Fruit fly (Drosophila melanogaster): ENCODE results near the gene CG1146.

The CG1146 gene

DNA sequence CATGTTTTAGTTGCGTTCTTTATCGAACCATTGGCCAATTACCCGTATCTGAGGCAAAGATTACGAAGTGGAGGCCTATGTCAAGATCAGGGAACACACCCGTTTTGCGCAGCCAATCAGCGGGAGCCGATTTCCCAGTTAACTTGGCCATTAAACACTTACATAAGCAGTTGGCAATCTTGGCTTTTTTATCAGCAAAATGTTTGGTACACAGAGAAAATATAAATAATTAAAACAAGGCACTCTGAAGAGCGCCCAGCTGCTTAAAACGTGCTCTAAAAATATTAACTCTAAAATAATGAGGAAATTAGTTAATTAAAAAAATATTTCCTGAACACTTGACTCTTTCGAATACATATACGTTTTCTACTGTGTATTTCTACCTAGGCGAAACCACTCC lies 13.2 kb downstream of the CG1146 start (continued):
- TF ChIP-seq danr (GFP tag; IDR thresholded peaks at IDR 0.05) (no peak), fru (optimal IDR thresholded peaks at IDR 0.05) (no peak), dan (GFP tag; IDR thresholded peaks at IDR 0.05) (no peak), trem (tag; optimal IDR thresholded peaks at IDR 0.05) (no peak), CG8359 (GFP tag; optimal IDR thresholded peaks at IDR 0.05; ENCODE audit: borderline replicate concordance) (no peak), CG5180 (GFP tag; optimal IDR thresholded peaks at IDR 0.05) (peak; percentile 9), stc (GFP tag; IDR thresholded peaks at IDR 0.05) (peak; percentile 29; the same call in 1 of the 2 replicates), CG14860 (GFP tag; IDR thresholded peaks at IDR 0.05; ENCODE audit: partially characterized antibody) (no peak), CG13424 (tag; optimal IDR thresholded peaks at IDR 0.05) (no peak), sc (optimal IDR thresholded peaks at IDR 0.05) (no peak), sc (GFP tag; optimal IDR thresholded peaks at IDR 0.05) (no peak), vfl (GFP tag; optimal IDR thresholded peaks at IDR 0.05) (peak; percentile 60), Antp (GFP tag; optimal IDR thresholded peaks at IDR 0.05) (no peak), CG34422 (GFP tag; IDR thresholded peaks at IDR 0.05) (no peak; the same call in 1 of the 3 replicates), CG14014 (GFP tag; IDR thresholded peaks at IDR 0.05) (peak; percentile 69), wor (GFP tag; IDR thresholded peaks at IDR 0.05) (no peak), Trl (optimal IDR thresholded peaks at IDR 0.05) (no peak), Trl (GFP tag; optimal IDR thresholded peaks at IDR 0.05) (no peak), CG13624 (GFP tag; optimal IDR thresholded peaks at IDR 0.05) (peak; percentile 62), kni (GFP tag; optimal IDR thresholded peaks at IDR 0.05) (no peak), CG8281 (tag; optimal IDR thresholded peaks at IDR 0.05) (no peak), CG8388 (GFP tag; optimal IDR thresholded peaks at IDR 0.05) (no peak), pnt (GFP tag; optimal IDR thresholded peaks at IDR 0.05) (no peak), gt (GFP tag; IDR thresholded peaks at IDR 0.05) (no peak), tll (GFP tag; optimal IDR thresholded peaks at IDR 0.05) (no peak), CG9817 (tag; optimal IDR thresholded peaks at IDR 0.05) (peak; percentile 42), CG8089 (GFP tag; optimal IDR thresholded peaks at IDR 0.05) (no peak), HmgZ (tag; optimal IDR thresholded peaks at IDR 0.05) (peak; percentile 50), NK7.1 (GFP tag; optimal IDR thresholded peaks at IDR 0.05) (no peak), zfh1 (GFP tag; IDR thresholded peaks at IDR 0.05) (peak; percentile 50; the same call in 1 of the 3 replicates), Hmx (GFP tag; optimal IDR thresholded peaks at IDR 0.05) (no peak), br (optimal IDR thresholded peaks at IDR 0.05) (no peak), CG5245 (GFP tag; optimal IDR thresholded peaks at IDR 0.05) (peak; percentile 18), cato (GFP tag; optimal IDR thresholded peaks at IDR 0.05; ENCODE audit: borderline replicate concordance) (no peak), Side (GFP tag; optimal IDR thresholded peaks at IDR 0.05) (peak; percentile 46), CG17912 (GFP tag; optimal IDR thresholded peaks at IDR 0.05) (no peak), CG31365 (tag; optimal IDR thresholded peaks at IDR 0.05) (no peak), CG18262 (tag; optimal IDR thresholded peaks at IDR 0.05) (peak; percentile 34), ro (GFP tag; IDR thresholded peaks at IDR 0.05) (no peak), Lpt (GFP tag; optimal IDR thresholded peaks at IDR 0.05) (no peak), Myb (GFP tag; optimal IDR thresholded peaks at IDR 0.05) (peak; percentile 3), bsh (GFP tag; optimal IDR thresholded peaks at IDR 0.05) (peak in 1 of 2 experiments; percentile 35), jigr1 (GFP tag; IDR thresholded peaks at IDR 0.05) (no peak), bbx (GFP tag; IDR thresholded peaks at IDR 0.05; ENCODE audit: partially characterized antibody) (no peak), sqz (GFP tag; optimal IDR thresholded peaks at IDR 0.05) (no peak), Nf-YB (GFP tag; optimal IDR thresholded peaks at IDR 0.05) (peak; percentile 82), Meics (GFP tag; optimal IDR thresholded peaks at IDR 0.05) (peak; percentile 87), CG3163 (GFP tag; optimal IDR thresholded peaks at IDR 0.05) (no peak), CG13287 (GFP tag; IDR thresholded peaks at IDR 0.05; ENCODE audit: partially characterized antibody) (no peak), tio (GFP tag; optimal IDR thresholded peaks at IDR 0.05) (peak; percentile 59), CG3995 (GFP tag; optimal IDR thresholded peaks at IDR 0.05) (no peak), sens (GFP tag) (peak; percentile 84), Doc3 (GFP tag; IDR thresholded peaks at IDR 0.05; ENCODE audit: partially characterized antibody) (no peak)
